1 fruit fly cellular context compared by ENCODE assay signal in genomic region chr2L:18830587-18831528, dm6.
A peak's percentile ranks its signal among the peaks of the same experiment; 100 is the strongest.
TF ChIP-seq lines count a peak whose summit lies in the region.

Gene CG17597, minus strand, starts transcription at chr2L:18831153.
Gene ScpX, plus strand, starts transcription at chr2L:18831229.

TF ChIP-seq in whole organism, embryonic, 481 proteins besides CTCF, POLR2A, EP300 and RAD21 (continued from another document and continues in another):
- TF ChIP-seq Dfd (GFP tag; optimal IDR thresholded peaks at IDR 0.05; lab: Kevin White, UChicago): no peak
- peak; percentile 57 for TF ChIP-seq CG13894 (tag; optimal IDR thresholded peaks at IDR 0.05; lab: Kevin White, UChicago)
- peak; percentile 76 for TF ChIP-seq Scr (GFP tag; IDR thresholded peaks at IDR 0.05; lab: Robert Waterston, UW; ENCODE audit: partially characterized antibody)
- no peak for TF ChIP-seq bowl (GFP tag; IDR thresholded peaks at IDR 0.05; lab: Robert Waterston, UW)
- TF ChIP-seq Sry-β (GFP tag; optimal IDR thresholded peaks at IDR 0.05; lab: Kevin White, UChicago): peak; percentile 100
- no peak for TF ChIP-seq Poxn (GFP tag; IDR thresholded peaks at IDR 0.05; lab: Robert Waterston, UW)
- TF ChIP-seq CG4282 (GFP tag; optimal IDR thresholded peaks at IDR 0.05; lab: Kevin White, UChicago): no peak
- TF ChIP-seq unc-4 (GFP tag; IDR thresholded peaks at IDR 0.05; lab: Robert Waterston, UW; ENCODE audit: partially characterized antibody): peak; percentile 84
- TF ChIP-seq Mrtf (GFP tag; IDR thresholded peaks at IDR 0.05; lab: Robert Waterston, UW): 0 out of 3 replicates have a peak, but pooled peaks have one; percentile 16
- TF ChIP-seq nmo (GFP tag; optimal IDR thresholded peaks at IDR 0.05; lab: Kevin White, UChicago): peak; percentile 81
- peak; percentile 13 for TF ChIP-seq gfzf (GFP tag; optimal IDR thresholded peaks at IDR 0.05; lab: Kevin White, UChicago)
- peak; percentile 13 to 58 for TF ChIP-seq Hr51 (GFP tag; optimal IDR thresholded peaks at IDR 0.05; lab: Kevin White, UChicago)
- TF ChIP-seq schlank (tag; optimal IDR thresholded peaks at IDR 0.05; lab: Kevin White, UChicago): no peak
- TF ChIP-seq Ets65A (GFP tag; lab: Kevin White, UChicago): peak; percentile 93
- no peak for TF ChIP-seq H15 (GFP tag; IDR thresholded peaks at IDR 0.05; lab: Robert Waterston, UW)
- TF ChIP-seq ham (GFP tag; IDR thresholded peaks at IDR 0.05; lab: Robert Waterston, UW): no peak
- peak; percentile 27 for TF ChIP-seq Nf-YB (GFP tag; optimal IDR thresholded peaks at IDR 0.05; lab: Kevin White, UChicago)
- TF ChIP-seq croc (GFP tag; conservative IDR thresholded peaks at IDR 0.05; lab: Robert Waterston, UW): peak; percentile 16; the same call in 1 of the 3 replicates
- TF ChIP-seq Atf-2 (GFP tag; optimal IDR thresholded peaks at IDR 0.05; lab: Kevin White, UChicago): peak; percentile 42
- TF ChIP-seq Hmx (GFP tag; optimal IDR thresholded peaks at IDR 0.05; lab: Kevin White, UChicago): peak; percentile 61
- peak; percentile 41 for TF ChIP-seq ssp (GFP tag; IDR thresholded peaks at IDR 0.05; lab: Robert Waterston, UW)
- peak; percentile 99 for TF ChIP-seq CG6654 (GFP tag; optimal IDR thresholded peaks at IDR 0.05; lab: Kevin White, UChicago)
- TF ChIP-seq HLHmδ (GFP tag; optimal IDR thresholded peaks at IDR 0.05; lab: Kevin White, UChicago): peak; percentile 14
- TF ChIP-seq cad (GFP tag; optimal IDR thresholded peaks at IDR 0.05; lab: Kevin White, UChicago): peak; percentile 82
- TF ChIP-seq CkIIα-i1 (GFP tag; IDR thresholded peaks at IDR 0.05; lab: Robert Waterston, UW): no peak
- no peak for TF ChIP-seq Oaz (GFP tag; IDR thresholded peaks at IDR 0.05; lab: Robert Waterston, UW)
- TF ChIP-seq slou (GFP tag; optimal IDR thresholded peaks at IDR 0.05; lab: Kevin White, UChicago): peak; percentile 70
- peak; percentile 45 for TF ChIP-seq CG6854 (GFP tag; optimal IDR thresholded peaks at IDR 0.05; lab: Kevin White, UChicago)
- TF ChIP-seq NK7.1 (GFP tag; optimal IDR thresholded peaks at IDR 0.05; lab: Kevin White, UChicago): no peak
- peak; percentile 84 for TF ChIP-seq CG14860 (GFP tag; IDR thresholded peaks at IDR 0.05; lab: Robert Waterston, UW; ENCODE audit: partially characterized antibody)
- TF ChIP-seq Myb (GFP tag; optimal IDR thresholded peaks at IDR 0.05; lab: Kevin White, UChicago): peak; percentile 27
- TF ChIP-seq CG32772 (GFP tag; IDR thresholded peaks at IDR 0.05; lab: Robert Waterston, UW): peak; percentile 39; the same call in 1 of the 2 replicates
- TF ChIP-seq stc (GFP tag; IDR thresholded peaks at IDR 0.05; lab: Robert Waterston, UW): no peak
- peak; percentile 74 for TF ChIP-seq MESR4 (GFP tag; optimal IDR thresholded peaks at IDR 0.05; lab: Kevin White, UChicago)
- 0 out of 2 replicates have a peak, but pooled peaks have one; percentile 45 for TF ChIP-seq sob (GFP tag; IDR thresholded peaks at IDR 0.05; lab: Robert Waterston, UW)
- TF ChIP-seq dm (GFP tag; optimal IDR thresholded peaks at IDR 0.05; lab: Kevin White, UChicago): no peak
- peak; percentile 65 for TF ChIP-seq CG3838 (GFP tag; optimal IDR thresholded peaks at IDR 0.05; lab: Kevin White, UChicago)
- no peak for TF ChIP-seq ATbp (GFP tag; optimal IDR thresholded peaks at IDR 0.05; lab: Kevin White, UChicago)
- no peak for TF ChIP-seq gsb (GFP tag; IDR thresholded peaks at IDR 0.05; lab: Robert Waterston, UW)
- peak; percentile 52 for TF ChIP-seq CG2129 (GFP tag; IDR thresholded peaks at IDR 0.05; lab: Robert Waterston, UW; ENCODE audit: partially characterized antibody)
- TF ChIP-seq dysf (GFP tag; IDR thresholded peaks at IDR 0.05; lab: Robert Waterston, UW): no peak; the same call in 2 of the 3 replicates
- TF ChIP-seq CG9727 (GFP tag; optimal IDR thresholded peaks at IDR 0.05; lab: Kevin White, UChicago): peak; percentile 69
- TF ChIP-seq mam (GFP tag; optimal IDR thresholded peaks at IDR 0.05; lab: Kevin White, UChicago): peak; percentile 69
- TF ChIP-seq CG5180 (GFP tag; optimal IDR thresholded peaks at IDR 0.05; lab: Kevin White, UChicago): peak; percentile 34
- peak; percentile 31 for TF ChIP-seq CG16863 (GFP tag; optimal IDR thresholded peaks at IDR 0.05; lab: Kevin White, UChicago)
- peak; percentile 52; the same call in 1 of the 2 replicates for TF ChIP-seq CG14441 (GFP tag; IDR thresholded peaks at IDR 0.05; lab: Robert Waterston, UW)
- TF ChIP-seq pita (GFP tag; optimal IDR thresholded peaks at IDR 0.05; lab: Kevin White, UChicago): peak; percentile 33
- no peak for TF ChIP-seq CG43689 (GFP tag; IDR thresholded peaks at IDR 0.05; lab: Robert Waterston, UW)
- peak; percentile 83 for TF ChIP-seq Dll (GFP tag; IDR thresholded peaks at IDR 0.05; lab: Robert Waterston, UW; ENCODE audit: partially characterized antibody)
- TF ChIP-seq ems (GFP tag; optimal IDR thresholded peaks at IDR 0.05; lab: Kevin White, UChicago): peak; percentile 71
- TF ChIP-seq az2 (GFP tag; optimal IDR thresholded peaks at IDR 0.05; lab: Kevin White, UChicago): peak; percentile 63
- no peak for TF ChIP-seq Doc2 (GFP tag; IDR thresholded peaks at IDR 0.05; lab: Robert Waterston, UW)
- peak; percentile 44 for TF ChIP-seq CG18619 (GFP tag; optimal IDR thresholded peaks at IDR 0.05; lab: Kevin White, UChicago)
- TF ChIP-seq lbe (GFP tag; optimal IDR thresholded peaks at IDR 0.05; lab: Kevin White, UChicago): no peak
- no peak for TF ChIP-seq CG3726 (GFP tag; IDR thresholded peaks at IDR 0.05; lab: Robert Waterston, UW)
- peak; percentile 63 for TF ChIP-seq repo (GFP tag; optimal IDR thresholded peaks at IDR 0.05; lab: Kevin White, UChicago)
- TF ChIP-seq esg (GFP tag; conservative IDR thresholded peaks at IDR 0.05; lab: Robert Waterston, UW): no peak
- TF ChIP-seq Sox102F (GFP tag; optimal IDR thresholded peaks at IDR 0.05; lab: Kevin White, UChicago): peak; percentile 59
- peak; percentile 63 for TF ChIP-seq B-H2 (GFP tag; optimal IDR thresholded peaks at IDR 0.05; lab: Kevin White, UChicago)
- TF ChIP-seq slbo (GFP tag; IDR thresholded peaks at IDR 0.05; lab: Robert Waterston, UW): peak; percentile 67
- TF ChIP-seq chn (GFP tag; optimal IDR thresholded peaks at IDR 0.05; lab: Kevin White, UChicago): peak; percentile 72
- TF ChIP-seq CG33213 (GFP tag; optimal IDR thresholded peaks at IDR 0.05; lab: Kevin White, UChicago): peak; percentile 31
- peak; percentile 24 for TF ChIP-seq Usf (GFP tag; optimal IDR thresholded peaks at IDR 0.05; lab: Kevin White, UChicago)
- peak; percentile 44; the same call in 1 of the 3 replicates for TF ChIP-seq ken (GFP tag; IDR thresholded peaks at IDR 0.05; lab: Robert Waterston, UW)
- TF ChIP-seq CG17612 (GFP tag; IDR thresholded peaks at IDR 0.05; lab: Robert Waterston, UW): no peak
- TF ChIP-seq pho (GFP tag; optimal IDR thresholded peaks at IDR 0.05; lab: Kevin White, UChicago): peak; percentile 36
- peak; percentile 81 for TF ChIP-seq CG12659 (GFP tag; optimal IDR thresholded peaks at IDR 0.05; lab: Kevin White, UChicago)
- TF ChIP-seq CG9817 (tag; optimal IDR thresholded peaks at IDR 0.05; lab: Kevin White, UChicago): peak; percentile 76
- no peak for TF ChIP-seq Hr39 (optimal IDR thresholded peaks at IDR 0.05; lab: Kevin White, UChicago)
- TF ChIP-seq Camta (GFP tag; optimal IDR thresholded peaks at IDR 0.05; lab: Kevin White, UChicago): peak; percentile 57
- TF ChIP-seq Adf1 (GFP tag; IDR thresholded peaks at IDR 0.05; lab: Robert Waterston, UW): peak; percentile 31; the same call in 1 of the 2 replicates
- TF ChIP-seq CG30431 (GFP tag; optimal IDR thresholded peaks at IDR 0.05; lab: Kevin White, UChicago): peak; percentile 47
- TF ChIP-seq usp (GFP tag; optimal IDR thresholded peaks at IDR 0.05; lab: Kevin White, UChicago): no peak
- TF ChIP-seq CG7786 (GFP tag; optimal IDR thresholded peaks at IDR 0.05; lab: Kevin White, UChicago): peak; percentile 43
- peak; percentile 36 for TF ChIP-seq Dad (GFP tag; optimal IDR thresholded peaks at IDR 0.05; lab: Kevin White, UChicago)
- TF ChIP-seq Antp (GFP tag; optimal IDR thresholded peaks at IDR 0.05; lab: Kevin White, UChicago): peak; percentile 53
- no peak for TF ChIP-seq CG14965 (GFP tag; optimal IDR thresholded peaks at IDR 0.05; lab: Kevin White, UChicago; ENCODE audit: borderline replicate concordance)
- TF ChIP-seq sens (GFP tag; lab: Kevin White, UChicago): peak; percentile 92
- TF ChIP-seq CG4617 (GFP tag; optimal IDR thresholded peaks at IDR 0.05; lab: Kevin White, UChicago; ENCODE audit: borderline replicate concordance): peak; percentile 23
- TF ChIP-seq CG7839 (tag; optimal IDR thresholded peaks at IDR 0.05; lab: Kevin White, UChicago): peak; percentile 71
- TF ChIP-seq row (GFP tag; IDR thresholded peaks at IDR 0.05; lab: Robert Waterston, UW): peak; percentile 94
- TF ChIP-seq CG7372 (GFP tag; IDR thresholded peaks at IDR 0.05; lab: Robert Waterston, UW): 0 out of 2 replicates have a peak, but pooled peaks have one; percentile 11
- no peak; the same call in 1 of the 2 replicates for TF ChIP-seq al (GFP tag; IDR thresholded peaks at IDR 0.05; lab: Robert Waterston, UW)
- TF ChIP-seq gro (GFP tag; optimal IDR thresholded peaks at IDR 0.05; lab: Kevin White, UChicago): peak; percentile 71
- peak; percentile 24 for TF ChIP-seq gsb-n (tag; optimal IDR thresholded peaks at IDR 0.05; lab: Kevin White, UChicago)
- TF ChIP-seq mld (GFP tag; IDR thresholded peaks at IDR 0.05; lab: Robert Waterston, UW; ENCODE audit: partially characterized antibody): peak; percentile 90
- no peak for TF ChIP-seq ash1 (GFP tag; optimal IDR thresholded peaks at IDR 0.05; lab: Kevin White, UChicago)
- peak; percentile 50 to 74 for TF ChIP-seq Pdp1 (GFP tag; optimal IDR thresholded peaks at IDR 0.05; lab: Kevin White, UChicago)
- peak; percentile 25 for TF ChIP-seq CG13296 (GFP tag; optimal IDR thresholded peaks at IDR 0.05; lab: Kevin White, UChicago)
- peak; percentile 15 for TF ChIP-seq cato (GFP tag; optimal IDR thresholded peaks at IDR 0.05; lab: Kevin White, UChicago; ENCODE audit: borderline replicate concordance)
- peak; percentile 23 for TF ChIP-seq CG1024 (GFP tag; IDR thresholded peaks at IDR 0.05; lab: Robert Waterston, UW)
- TF ChIP-seq tll (GFP tag; optimal IDR thresholded peaks at IDR 0.05; lab: Kevin White, UChicago): peak; percentile 9 to 65
- peak; percentile 55 for TF ChIP-seq CG3847 (GFP tag; IDR thresholded peaks at IDR 0.05; lab: Robert Waterston, UW)
- TF ChIP-seq CG11247 (GFP tag; IDR thresholded peaks at IDR 0.05; lab: Robert Waterston, UW): 0 out of 2 replicates have a peak, but pooled peaks have one; percentile 24
- TF ChIP-seq HmgZ (tag; optimal IDR thresholded peaks at IDR 0.05; lab: Kevin White, UChicago): peak; percentile 61
- TF ChIP-seq Neu2 (GFP tag; optimal IDR thresholded peaks at IDR 0.05; lab: Kevin White, UChicago; ENCODE audit: borderline replicate concordance): peak; percentile 49
- TF ChIP-seq Hr78 (GFP tag; optimal IDR thresholded peaks at IDR 0.05; lab: Kevin White, UChicago): peak in 1 of 2 experiments; percentile 47
- TF ChIP-seq Fer2 (tag; optimal IDR thresholded peaks at IDR 0.05; lab: Kevin White, UChicago): peak; percentile 26
- TF ChIP-seq ab (GFP tag; optimal IDR thresholded peaks at IDR 0.05; lab: Kevin White, UChicago): peak; percentile 24
- peak; percentile 65 for TF ChIP-seq CG12155 (GFP tag; optimal IDR thresholded peaks at IDR 0.05; lab: Kevin White, UChicago)
- TF ChIP-seq hb (GFP tag; IDR thresholded peaks at IDR 0.05; lab: Robert Waterston, UW; ENCODE audit: partially characterized antibody): peak; percentile 78
- peak; percentile 72 for TF ChIP-seq ind (GFP tag; optimal IDR thresholded peaks at IDR 0.05; lab: Kevin White, UChicago)
- no peak for TF ChIP-seq ttk (GFP tag; IDR thresholded peaks at IDR 0.05; lab: Robert Waterston, UW)
- TF ChIP-seq vnd (GFP tag; IDR thresholded peaks at IDR 0.05; lab: Robert Waterston, UW; ENCODE audit: partially characterized antibody): peak; percentile 82
- peak; percentile 85 for TF ChIP-seq Dp (GFP tag; optimal IDR thresholded peaks at IDR 0.05; lab: Kevin White, UChicago)
- peak; percentile 81 for TF ChIP-seq CG16813 (GFP tag; IDR thresholded peaks at IDR 0.05; lab: Robert Waterston, UW; ENCODE audit: partially characterized antibody)
- TF ChIP-seq CG32532 (GFP tag; IDR thresholded peaks at IDR 0.05; lab: Robert Waterston, UW): peak; percentile 47; the same call in 1 of the 2 replicates
- peak; percentile 55 for TF ChIP-seq Bteb2 (GFP tag; optimal IDR thresholded peaks at IDR 0.05; lab: Kevin White, UChicago)
- TF ChIP-seq peb (GFP tag; IDR thresholded peaks at IDR 0.05; lab: Robert Waterston, UW): no peak
- peak; percentile 53 for TF ChIP-seq CG10267 (tag; optimal IDR thresholded peaks at IDR 0.05; lab: Kevin White, UChicago)
- TF ChIP-seq CG7987 (GFP tag; optimal IDR thresholded peaks at IDR 0.05; lab: Kevin White, UChicago): no peak
- no peak for TF ChIP-seq mirr (GFP tag; optimal IDR thresholded peaks at IDR 0.05; lab: Kevin White, UChicago)
- peak; percentile 64 for TF ChIP-seq CG9215 (GFP tag; IDR thresholded peaks at IDR 0.05; lab: Robert Waterston, UW)
- no peak for TF ChIP-seq CG8478 (optimal IDR thresholded peaks at IDR 0.05; lab: Kevin White, UChicago)
- TF ChIP-seq Opbp (GFP tag; IDR thresholded peaks at IDR 0.05; lab: Robert Waterston, UW; ENCODE audit: partially characterized antibody): peak; percentile 91
- TF ChIP-seq rib (GFP tag; IDR thresholded peaks at IDR 0.05; lab: Robert Waterston, UW): no peak
- peak; percentile 50 for TF ChIP-seq CG12219 (GFP tag; optimal IDR thresholded peaks at IDR 0.05; lab: Kevin White, UChicago)
- TF ChIP-seq Hand (GFP tag; optimal IDR thresholded peaks at IDR 0.05; lab: Kevin White, UChicago): no peak
- TF ChIP-seq lab (GFP tag; optimal IDR thresholded peaks at IDR 0.05; lab: Kevin White, UChicago): peak; percentile 75
- no peak for TF ChIP-seq CG7271 (tag; optimal IDR thresholded peaks at IDR 0.05; lab: Kevin White, UChicago)
- peak; percentile 57 for TF ChIP-seq CG12769 (tag; optimal IDR thresholded peaks at IDR 0.05; lab: Kevin White, UChicago)
- TF ChIP-seq CG15514 (GFP tag; optimal IDR thresholded peaks at IDR 0.05; lab: Kevin White, UChicago): peak; percentile 82
- TF ChIP-seq CG4820 (GFP tag; optimal IDR thresholded peaks at IDR 0.05; lab: Kevin White, UChicago): peak; percentile 55
- peak; percentile 56 for TF ChIP-seq YL-1 (GFP tag; optimal IDR thresholded peaks at IDR 0.05; lab: Kevin White, UChicago)
- TF ChIP-seq trh (GFP tag; optimal IDR thresholded peaks at IDR 0.05; lab: Kevin White, UChicago): no peak
- no peak for TF ChIP-seq h (optimal IDR thresholded peaks at IDR 0.05; lab: Kevin White, UChicago)
- TF ChIP-seq CG11085 (GFP tag; IDR thresholded peaks at IDR 0.05; lab: Robert Waterston, UW): peak; percentile 49; the same call in 1 of the 2 replicates
- no peak for TF ChIP-seq CG11093 (GFP tag; IDR thresholded peaks at IDR 0.05; lab: Robert Waterston, UW)
- TF ChIP-seq Vsx1 (GFP tag; optimal IDR thresholded peaks at IDR 0.05; lab: Kevin White, UChicago): peak; percentile 5
